Fruit fly (Drosophila melanogaster) whole organism, embryonic: ENCODE data around the gene Ifrd1.

Experiments
- Blimp-1 ChIP-seq: fragments of 200-800 bp; sonication (Bioruptor generic); optimal IDR thresholded peaks from 3 replicates; lab custom pipeline; 2018; ENCODE audit warnings: missing biosample characterization, missing genetic modification characterization, mild to moderate bottlenecking, moderate library complexity, missing genetic modification reagents
- CG10209 ChIP-seq: fragments of 200-800 bp; sonication (Bioruptor generic); optimal IDR thresholded peaks from 3 replicates; lab custom pipeline; 2017; ENCODE audit warnings: missing biosample characterization, mild to moderate bottlenecking, missing genetic modification characterization, missing genetic modification reagents
- CG10274 ChIP-seq: fragments of 200-800 bp; sonication (Bioruptor generic); optimal IDR thresholded peaks from 3 replicates; lab custom pipeline; 2017; ENCODE audit warnings: missing biosample characterization, mild to moderate bottlenecking, missing genetic modification characterization
- CG11085 ChIP-seq: fragments of 200-800 bp; sonication (Bioruptor generic); IDR thresholded peaks from 2 replicates; pipeline ENCODE4 v1.3.6; 2022; ENCODE audit warnings: missing biosample characterization, missing genetic modification characterization
- CG12071 ChIP-seq: fragments of 200-800 bp; sonication (Bioruptor generic); optimal IDR thresholded peaks from 3 replicates; lab custom pipeline; 2018; ENCODE audit warnings: missing biosample characterization, mild to moderate bottlenecking, missing genetic modification characterization
- CG12942 ChIP-seq: fragments of 200-800 bp; sonication (Bioruptor generic); optimal IDR thresholded peaks from 3 replicates; lab custom pipeline; 2016; ENCODE audit warnings: missing biosample characterization, missing genetic modification characterization
- CG13424 ChIP-seq: fragments of 200-800 bp; sonication (Bioruptor generic); optimal IDR thresholded peaks from 2 replicates; lab custom pipeline; 2019; ENCODE audit warnings: missing biosample characterization, mild to moderate bottlenecking, missing genetic modification characterization, moderate library complexity
- CG13624 ChIP-seq: fragments of 200-800 bp; sonication (Bioruptor generic); optimal IDR thresholded peaks from 2 replicates; lab custom pipeline; 2016; ENCODE audit warnings: missing biosample characterization, missing genetic modification characterization
- CG18476 ChIP-seq: fragments of 200-800 bp; sonication (Bioruptor generic); optimal IDR thresholded peaks from 2 replicates; lab custom pipeline; 2016; ENCODE audit warnings: missing biosample characterization, mild to moderate bottlenecking, missing genetic modification characterization
- CG18619 ChIP-seq: fragments of 200-800 bp; sonication (Bioruptor generic); optimal IDR thresholded peaks from 3 replicates; lab custom pipeline; 2017; ENCODE audit warnings: missing biosample characterization, mild to moderate bottlenecking, missing genetic modification characterization
- CG18764 ChIP-seq: fragments of 200-800 bp; sonication (Bioruptor generic); optimal IDR thresholded peaks from 3 replicates; lab custom pipeline; 2016; ENCODE audit warnings: missing biosample characterization, missing genetic modification characterization
- CG2202 ChIP-seq: fragments of 200-800 bp; sonication (Bioruptor generic); optimal IDR thresholded peaks from 2 replicates; lab custom pipeline; 2018; ENCODE audit warnings: missing biosample characterization, mild to moderate bottlenecking, missing genetic modification characterization
- CG3726 ChIP-seq: fragments of 200-800 bp; sonication (Bioruptor generic); IDR thresholded peaks from 3 replicates; pipeline ENCODE4, ENCODE4 v1.3.6; 2022; ENCODE audit warnings: missing biosample characterization, missing genetic modification characterization
- CG3847 ChIP-seq: fragments of 200-800 bp; sonication (Bioruptor generic); IDR thresholded peaks from 2 replicates; pipeline ENCODE4 v1.3.6; 2022; ENCODE audit warnings: missing biosample characterization, missing genetic modification characterization
- CG42726 ChIP-seq: fragments of 200-800 bp; sonication (Bioruptor generic); IDR thresholded peaks from 2 replicates; pipeline ENCODE4 v1.3.6; 2022; ENCODE audit warnings: missing biosample characterization, missing genetic modification characterization; ENCODE audit not compliant: partially characterized antibody
- CG4328 ChIP-seq: fragments of 200-800 bp; sonication (Bioruptor generic); optimal IDR thresholded peaks from 3 replicates; lab custom pipeline; 2017; ENCODE audit warnings: missing biosample characterization, missing genetic modification reagents, missing genetic modification characterization
- CG4424 ChIP-seq: fragments of 200-800 bp; sonication (Bioruptor generic); optimal IDR thresholded peaks from 3 replicates; lab custom pipeline; 2016; ENCODE audit warnings: missing biosample characterization, missing genetic modification characterization
- CG6175 ChIP-seq: fragments of 200-800 bp; sonication (Bioruptor generic); IDR thresholded peaks from 3 replicates; pipeline ENCODE4 v1.3.6; 2022; ENCODE audit warnings: missing biosample characterization, missing genetic modification characterization
- CG6765 ChIP-seq: fragments of 200-800 bp; sonication (Bioruptor generic); optimal IDR thresholded peaks from 3 replicates; lab custom pipeline; 2017; ENCODE audit warnings: missing biosample characterization, mild to moderate bottlenecking, missing genetic modification characterization
- CG9215 ChIP-seq: fragments of 200-800 bp; sonication (Bioruptor generic); IDR thresholded peaks from 2 replicates; pipeline ENCODE4 v1.3.6; 2022; ENCODE audit warnings: missing biosample characterization, missing genetic modification characterization
- D ChIP-seq, 2 experiments: fragments of 200-800 bp in 1 of 2; fragments of >200 bp in 1 of 2; sonication (Bioruptor generic) in 1 of 2; optimal IDR thresholded peaks; 2 replicates in 1 of 2; 3 replicates in 1 of 2; lab custom pipeline; 2017; ENCODE audit warnings: mild to moderate bottlenecking in 1 of 2, missing biosample characterization in 1 of 2, missing genetic modification characterization in 1 of 2, missing genetic modification reagents in 1 of 2
- GATAe ChIP-seq: fragments of 200-800 bp; sonication (Bioruptor generic); conservative IDR thresholded peaks from 2 replicates; pipeline ENCODE4 v1.3.6; 2022; ENCODE audit warnings: missing biosample characterization, missing genetic modification characterization
- Gsc ChIP-seq: fragments of 200-800 bp; sonication (Bioruptor generic); IDR thresholded peaks from 2 replicates; pipeline ENCODE4 v1.3.6; 2022; ENCODE audit warnings: missing biosample characterization, missing genetic modification characterization
- Hmx ChIP-seq: fragments of 200-800 bp; sonication (Bioruptor generic); optimal IDR thresholded peaks from 2 replicates; lab custom pipeline; 2016; ENCODE audit warnings: missing biosample characterization, missing genetic modification characterization
- Lhr ChIP-seq: fragments of 200-800 bp; sonication (Bioruptor generic); optimal IDR thresholded peaks from 3 replicates; lab custom pipeline; 2017; ENCODE audit warnings: mild to moderate bottlenecking, missing biosample characterization, missing genetic modification reagents, missing genetic modification characterization
- Lim3 ChIP-seq: fragments of 200-800 bp; sonication (Bioruptor generic); IDR thresholded peaks from 2 replicates; pipeline ENCODE4 v1.3.6; 2022; ENCODE audit warnings: missing biosample characterization, missing genetic modification characterization
- Mad ChIP-seq: fragments of 200-800 bp; sonication (Bioruptor generic); optimal IDR thresholded peaks from 2 replicates; lab custom pipeline; 2016; ENCODE audit warnings: missing biosample characterization, missing genetic modification characterization
- Mes4 ChIP-seq: fragments of 200-800 bp; sonication (Bioruptor generic); optimal IDR thresholded peaks from 2 replicates; lab custom pipeline; 2016; ENCODE audit warnings: missing biosample characterization, missing genetic modification characterization
- Nf-YC ChIP-seq: fragments of 200-800 bp; optimal IDR thresholded peaks from 3 replicates; lab custom pipeline; 2019; ENCODE audit warnings: missing biosample characterization, mild to moderate bottlenecking, missing genetic modification characterization, moderate library complexity
- Rx ChIP-seq: fragments of 200-800 bp; sonication (Bioruptor generic); IDR thresholded peaks from 2 replicates; pipeline ENCODE4 v1.3.6; 2022; ENCODE audit warnings: missing biosample characterization, missing genetic modification characterization
- chm ChIP-seq: fragments of 200-800 bp; sonication (Bioruptor generic); IDR thresholded peaks from 2 replicates; pipeline ENCODE4 v1.3.6; 2022; ENCODE audit warnings: missing biosample characterization, missing genetic modification characterization
- ci ChIP-seq: fragments of 200-800 bp; sonication (Bioruptor generic); IDR thresholded peaks from 3 replicates; pipeline ENCODE4 v1.3.6; 2022; ENCODE audit warnings: missing biosample characterization, missing genetic modification characterization
- corto ChIP-seq: fragments of 200-800 bp; sonication (Bioruptor generic); optimal IDR thresholded peaks from 2 replicates; lab custom pipeline; 2016; ENCODE audit warnings: missing biosample characterization, mild to moderate bottlenecking, missing genetic modification characterization, moderate library complexity
- ewg ChIP-seq: fragments of 200-800 bp; sonication (Bioruptor generic); optimal IDR thresholded peaks from 3 replicates; lab custom pipeline; 2017; ENCODE audit warnings: mild to moderate bottlenecking, missing biosample characterization, missing genetic modification reagents, missing genetic modification characterization
- gcm2 ChIP-seq: fragments of 200-800 bp; sonication (Bioruptor generic); optimal IDR thresholded peaks from 2 replicates; lab custom pipeline; 2016; ENCODE audit warnings: missing biosample characterization, missing genetic modification characterization
- gfzf ChIP-seq: fragments of 200-800 bp; sonication (Bioruptor generic); optimal IDR thresholded peaks from 2 replicates; lab custom pipeline; 2016; ENCODE audit warnings: missing biosample characterization, mild to moderate bottlenecking, missing genetic modification characterization, moderate library complexity
- otp ChIP-seq: fragments of 200-800 bp; sonication (Bioruptor generic); IDR thresholded peaks from 3 replicates; pipeline ENCODE4, ENCODE4 v1.3.6; 2022; ENCODE audit warnings: missing biosample characterization, missing genetic modification characterization
- pan ChIP-seq, 4 experiments: fragments of >200 bp in 3 of 4; fragments of 200-800 bp in 1 of 4; sonication (Bioruptor generic) in 1 of 4; optimal IDR thresholded peaks in 3 of 4; IDR thresholded peaks in 1 of 4; 2 replicates each; pipeline versions ENCODE4 v1.3.6 to Lab custom; 2017 to 2022; ENCODE audit warnings: missing biosample characterization in 2 of 4, missing genetic modification characterization in 2 of 4, mixed read lengths in 1 of 4
- peb ChIP-seq: fragments of 200-800 bp; sonication (Bioruptor generic); IDR thresholded peaks from 2 replicates; pipeline ENCODE4 v1.3.6; 2022; ENCODE audit warnings: missing biosample characterization, missing genetic modification characterization
- prd ChIP-seq, 3 experiments: fragments of >200 bp in 2 of 3; fragments of 200-800 bp in 1 of 3; sonication (Bioruptor generic) in 1 of 3; optimal IDR thresholded peaks in 2 of 3; IDR thresholded peaks in 1 of 3; 2 replicates in 2 of 3; 3 replicates in 1 of 3; pipeline versions ENCODE4 v1.3.6 to Lab custom; 2017 to 2022; ENCODE audit warnings: missing biosample characterization in 1 of 3, missing genetic modification characterization in 1 of 3
- sima ChIP-seq: fragments of 200-800 bp; sonication (Bioruptor generic); optimal IDR thresholded peaks from 2 replicates; lab custom pipeline; 2016; ENCODE audit warnings: missing biosample characterization, missing genetic modification characterization
- sisA ChIP-seq: fragments of 200-800 bp; sonication (Bioruptor generic); IDR thresholded peaks from 2 replicates; pipeline ENCODE4 v1.3.6; 2022; ENCODE audit warnings: missing biosample characterization, missing genetic modification characterization
- slbo ChIP-seq: fragments of 200-800 bp; sonication (Bioruptor generic); IDR thresholded peaks from 2 replicates; pipeline ENCODE4 v1.3.6; 2022; ENCODE audit warnings: missing biosample characterization, missing genetic modification characterization
- stwl ChIP-seq: fragments of 200-800 bp; sonication (Bioruptor generic); optimal IDR thresholded peaks from 3 replicates; lab custom pipeline; 2018; ENCODE audit warnings: missing biosample characterization, mild to moderate bottlenecking, missing genetic modification characterization, moderate library complexity
- tx ChIP-seq: fragments of 200-800 bp; sonication (Bioruptor generic); optimal IDR thresholded peaks from 2 replicates; lab custom pipeline; 2016; ENCODE audit warnings: missing biosample characterization, missing genetic modification characterization
- unc-4 ChIP-seq: fragments of 200-800 bp; sonication (Bioruptor generic); IDR thresholded peaks from 2 replicates; pipeline ENCODE4 v1.3.6; 2022; ENCODE audit warnings: missing biosample characterization, missing genetic modification characterization; ENCODE audit not compliant: partially characterized antibody
- wor ChIP-seq: fragments of 200-800 bp; sonication (Bioruptor generic); IDR thresholded peaks from 2 replicates; pipeline ENCODE4 v1.3.6; 2022; ENCODE audit warnings: missing biosample characterization, missing genetic modification characterization
- yki ChIP-seq: fragments of >200 bp; optimal IDR thresholded peaks from 3 replicates; lab custom pipeline; 2018
- zen ChIP-seq: fragments of 200-800 bp; sonication (Bioruptor generic); optimal IDR thresholded peaks from 3 replicates; lab custom pipeline; 2018; ENCODE audit warnings: missing biosample characterization, mild to moderate bottlenecking, missing genetic modification characterization, moderate library complexity

Gene Ifrd1

dm6 chr2L:2830341-2830800 is 43.9 kb downstream of the Ifrd1 start (continued):
- peak; percentile 77 for TF ChIP-seq ewg
- peak; percentile 82 for TF ChIP-seq Nf-YC (tag; lab: Kevin White, UChicago)
- peak; percentile 74; the same call in 1 of the 3 replicates for TF ChIP-seq otp (GFP tag; lab: Robert Waterston, UW)
- no peak for TF ChIP-seq Mes4 (GFP tag; lab: Kevin White, UChicago)
- peak; percentile 41; the same call in 1 of the 2 replicates for TF ChIP-seq CG11085 (GFP tag; lab: Robert Waterston, UW)
- TF ChIP-seq CG13424 (tag; lab: Kevin White, UChicago) = peak; percentile 95
- peak; percentile 28 for TF ChIP-seq CG12071
- TF ChIP-seq CG6765 (GFP tag; lab: Kevin White, UChicago) = peak; percentile 87
- TF ChIP-seq prd (optimal IDR thresholded peaks at IDR 0.05; lab: Kevin White, UChicago) = no peak
- TF ChIP-seq prd (GFP tag; IDR thresholded peaks at IDR 0.05; lab: Robert Waterston, UW) = peak; percentile 82
- TF ChIP-seq wor = peak; percentile 79
- TF ChIP-seq Mad = peak; percentile 71
- peak; percentile 76 for TF ChIP-seq ci
- peak; percentile 81 for TF ChIP-seq CG2202
- TF ChIP-seq CG13624 (GFP tag; lab: Kevin White, UChicago) = peak; percentile 60
- TF ChIP-seq chm (GFP tag; lab: Robert Waterston, UW) = peak; percentile 46; the same call in 1 of the 2 replicates
- no peak for TF ChIP-seq CG42726 (GFP tag; lab: Robert Waterston, UW)
- TF ChIP-seq unc-4 (GFP tag; lab: Robert Waterston, UW) = no peak
- TF ChIP-seq Lhr = peak; percentile 69
- TF ChIP-seq CG3726 (GFP tag; lab: Robert Waterston, UW) = no peak
- TF ChIP-seq CG18764 = peak; percentile 69
- TF ChIP-seq peb (GFP tag; lab: Robert Waterston, UW) = peak; percentile 64
- TF ChIP-seq CG18476 (GFP tag; lab: Kevin White, UChicago) = peak; percentile 86
- no peak for TF ChIP-seq CG6175 (GFP tag; lab: Robert Waterston, UW)
- TF ChIP-seq Gsc (GFP tag; lab: Robert Waterston, UW) = no peak
- TF ChIP-seq CG12942 (GFP tag; lab: Kevin White, UChicago) = peak; percentile 61
- no peak for TF ChIP-seq sima (GFP tag; lab: Kevin White, UChicago)
- TF ChIP-seq yki (lab: Kevin White, UChicago) = no peak
- peak; percentile 78 for TF ChIP-seq CG9215 (GFP tag; lab: Robert Waterston, UW)
- TF ChIP-seq CG10209 (GFP tag; lab: Kevin White, UChicago) = peak; percentile 89
- peak; percentile 74 for TF ChIP-seq Hmx
- TF ChIP-seq CG18619 (GFP tag; lab: Kevin White, UChicago) = peak; percentile 89
- 0 out of 2 replicates have a peak, but pooled peaks have one; percentile 28 for TF ChIP-seq Rx (GFP tag; lab: Robert Waterston, UW)
- TF ChIP-seq gfzf (GFP tag; lab: Kevin White, UChicago) = no peak
- peak; percentile 65 for TF ChIP-seq zen (tag; lab: Kevin White, UChicago)
- TF ChIP-seq stwl = no peak
- peak; percentile 62 for TF ChIP-seq CG10274
- TF ChIP-seq GATAe (GFP tag; lab: Robert Waterston, UW) = no peak
- peak; percentile 68 for TF ChIP-seq sisA (GFP tag; lab: Robert Waterston, UW)
- peak; percentile 72 for TF ChIP-seq gcm2
- TF ChIP-seq Blimp-1 = peak; percentile 78
- peak; percentile 17 for TF ChIP-seq tx (GFP tag; lab: Kevin White, UChicago)
- peak; percentile 91 for TF ChIP-seq CG4424 (GFP tag; lab: Kevin White, UChicago)
- no peak for TF ChIP-seq pan (optimal IDR thresholded peaks at IDR 0.05; lab: Kevin White, UChicago)
- peak in 1 of 2 experiments; percentile 62 for TF ChIP-seq pan (GFP tag; optimal IDR thresholded peaks at IDR 0.05 in 1 of 2, IDR thresholded peaks at IDR 0.05 in 1 of 2)
- no peak for TF ChIP-seq Lim3 (GFP tag; lab: Robert Waterston, UW)
- TF ChIP-seq D (optimal IDR thresholded peaks at IDR 0.05; lab: Kevin White, UChicago) = no peak
- peak; percentile 93 for TF ChIP-seq D (GFP tag; optimal IDR thresholded peaks at IDR 0.05; lab: Kevin White, UChicago)
- TF ChIP-seq CG4328 (GFP tag; lab: Kevin White, UChicago) = peak; percentile 87
- TF ChIP-seq slbo (GFP tag; lab: Robert Waterston, UW) = no peak; the same call in 1 of the 2 replicates
- TF ChIP-seq corto (GFP tag; lab: Kevin White, UChicago) = peak; percentile 68
- TF ChIP-seq CG3847 = peak; percentile 69
